Fruit fly (Drosophila melanogaster): Measurements from ENCODE around the gene Sap47.

- TF ChIP-seq CG8478 (optimal IDR thresholded peaks at IDR 0.05) (no peak), psq (optimal IDR thresholded peaks at IDR 0.05) (no peak), usp (GFP tag; optimal IDR thresholded peaks at IDR 0.05) (no peak), EcR (GFP tag; optimal IDR thresholded peaks at IDR 0.05) (no peak), pan (optimal IDR thresholded peaks at IDR 0.05) (no peak)
These were observed 9.6 kb upstream of the Sap47 start, which contains the start of gene CG34276 for dm6 chr3R:15925329-15925728.
